Worm (Caenorhabditis elegans): ENCODE data around the gene F52E1.3.

DNA sequence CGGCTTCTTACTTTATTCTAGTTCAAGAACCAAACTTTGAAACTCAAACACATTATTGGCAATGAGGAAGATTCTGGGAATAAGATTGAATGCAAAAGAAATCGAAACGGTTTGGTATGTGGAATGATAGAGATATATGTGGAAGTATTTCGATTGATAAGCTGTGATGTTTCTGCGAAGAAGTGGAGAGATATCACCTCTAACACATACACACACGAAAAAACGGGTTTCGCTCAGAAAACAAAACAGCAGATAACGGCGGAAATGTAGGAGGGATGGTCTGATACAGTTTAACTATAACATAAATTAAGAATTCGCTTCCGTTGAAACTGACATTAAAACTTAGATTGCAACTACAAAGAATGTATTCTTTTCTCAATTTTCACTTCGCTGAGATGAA lies 6.7 kb downstream of the F52E1.3 start:
- no peak for TF ChIP-seq nhr-12 (tag; optimal IDR thresholded peaks at IDR 0.05)
- no peak for TF ChIP-seq snpc-4 (tag; optimal IDR thresholded peaks at IDR 0.05)
- TF ChIP-seq ceh-83 (GFP tag; optimal IDR thresholded peaks at IDR 0.05): no peak
- TF ChIP-seq mep-1 (tag; optimal IDR thresholded peaks at IDR 0.05): no peak
- TF ChIP-seq ztf-11 (tag; optimal IDR thresholded peaks at IDR 0.05): no peak
- no peak for TF ChIP-seq pha-4 (tag; optimal IDR thresholded peaks at IDR 0.05)
- no peak for TF ChIP-seq sptf-1 (tag; optimal IDR thresholded peaks at IDR 0.05)
- TF ChIP-seq unc-62 (GFP tag; optimal IDR thresholded peaks at IDR 0.05): no peak
- no peak for TF ChIP-seq elt-1 (tag; optimal IDR thresholded peaks at IDR 0.05; ENCODE audit: borderline replicate concordance, insufficient read depth)
- no peak for TF ChIP-seq unc-39 (tag; optimal IDR thresholded peaks at IDR 0.05)
- no peak for TF ChIP-seq M03D4.4 (tag; optimal IDR thresholded peaks at IDR 0.05)
- TF ChIP-seq lsy-2 (tag; optimal IDR thresholded peaks at IDR 0.05): no peak
- TF ChIP-seq ceh-39 (tag; optimal IDR thresholded peaks at IDR 0.05): no peak

All from whole organism, mixed stage, embryonic.